Worm (Caenorhabditis elegans) whole organism, young adult: ENCODE data around the gene Y43F8B.7.

Experiments
- B0261.1 ChIP-seq: sonication (generic microtip); optimal IDR thresholded peaks from 2 replicates; lab custom pipeline; 2016; ENCODE audit warnings: mild to moderate bottlenecking, missing genetic modification characterization, moderate library complexity, missing compliant biosample characterization
- B0336.3 ChIP-seq: fragments of 200-800 bp; sonication (Bioruptor generic); IDR thresholded peaks from 2 replicates; pipeline ENCODE4 v1.3.6; 2022; ENCODE audit warnings: missing genetic modification characterization, missing compliant biosample characterization
- C17E4.6 ChIP-seq: fragments of 200-800 bp; sonication (Bioruptor generic); IDR thresholded peaks from 2 replicates; pipeline ENCODE4 v1.3.6; 2022; ENCODE audit warnings: missing genetic modification reagents, missing genetic modification characterization, missing compliant biosample characterization
- F55B11.4 ChIP-seq: sonication (generic microtip); optimal IDR thresholded peaks from 2 replicates; lab custom pipeline; 2016; ENCODE audit warnings: missing compliant biosample characterization, missing genetic modification characterization, borderline replicate concordance; ENCODE audit not compliant: insufficient read depth
- F57A8.1 ChIP-seq: fragments of 200-800 bp; sonication (Bioruptor generic); optimal IDR thresholded peaks from 2 replicates; lab custom pipeline; 2018; ENCODE audit warnings: mild to moderate bottlenecking, missing genetic modification characterization, moderate library complexity, missing compliant biosample characterization
- K12H6.12 ChIP-seq: fragments of 200-800 bp; sonication (Bioruptor generic); optimal IDR thresholded peaks from 2 replicates; lab custom pipeline; 2018; ENCODE audit warnings: mild to moderate bottlenecking, missing genetic modification characterization, missing compliant biosample characterization
- T07F8.4 ChIP-seq: sonication (generic microtip); optimal IDR thresholded peaks from 2 replicates; lab custom pipeline; 2016; ENCODE audit warnings: mild to moderate bottlenecking, missing genetic modification characterization, moderate library complexity, missing compliant biosample characterization
- Y53G8AR.9 ChIP-seq: fragments of 200-800 bp; sonication (Bioruptor generic); conservative IDR thresholded peaks from 2 replicates; pipeline ENCODE4 v1.3.6; 2022; ENCODE audit warnings: missing genetic modification reagents, missing genetic modification characterization, missing compliant biosample characterization
- Y56A3A.18 ChIP-seq: fragments of 200-800 bp; sonication (Bioruptor generic); IDR thresholded peaks from 2 replicates; pipeline ENCODE4 v1.3.6; 2022; ENCODE audit warnings: missing genetic modification reagents, missing genetic modification characterization, missing compliant biosample characterization
- atf-7 ChIP-seq: sonication (generic microtip); optimal IDR thresholded peaks from 2 replicates; lab custom pipeline; 2017; ENCODE audit warnings: mild to moderate bottlenecking, missing genetic modification characterization, missing compliant biosample characterization
- attf-5 ChIP-seq: fragments of 200-800 bp; sonication (Bioruptor generic); optimal IDR thresholded peaks from 2 replicates; lab custom pipeline; 2018; ENCODE audit warnings: mild to moderate bottlenecking, missing genetic modification characterization, missing compliant biosample characterization
- dpl-1 ChIP-seq: fragments of 150-350 bp; optimal IDR thresholded peaks from 2 replicates; lab custom pipeline; 2014; ENCODE audit warnings: missing biosample characterization, missing genetic modification reagents, missing genetic modification characterization
- him-1 ChIP-seq: sonication (generic microtip); optimal IDR thresholded peaks from 2 replicates; lab custom pipeline; 2016; ENCODE audit warnings: missing genotype, missing genetic modification reagents, missing genetic modification characterization, missing compliant biosample characterization
- hmg-1.2 ChIP-seq: fragments of 200-800 bp; sonication (Bioruptor generic); IDR thresholded peaks from 2 replicates; pipeline ENCODE4 v1.3.6; 2022; ENCODE audit warnings: missing genetic modification reagents, missing genetic modification characterization, missing compliant biosample characterization
- let-607 ChIP-seq, 2 experiments: fragments of 200-800 bp in 1 of 2; sonication (Bioruptor generic) in 1 of 2; sonication (generic microtip) in 1 of 2; optimal IDR thresholded peaks; 2 replicates each; lab custom pipeline; 2016 to 2018; ENCODE audit warnings: mild to moderate bottlenecking in 2 of 2, missing compliant biosample characterization in 2 of 2, missing genetic modification characterization in 2 of 2, moderate library complexity in 2 of 2, missing genotype in 1 of 2
- lin-40 ChIP-seq: sonication (generic microtip); optimal IDR thresholded peaks from 2 replicates; lab custom pipeline; 2016; ENCODE audit warnings: missing genetic modification characterization, mild to moderate bottlenecking, missing compliant biosample characterization, missing genotype, missing genetic modification reagents
- lsl-1 ChIP-seq: fragments of 200-800 bp; sonication (Bioruptor generic); optimal IDR thresholded peaks from 2 replicates; lab custom pipeline; 2018; ENCODE audit warnings: mild to moderate bottlenecking, missing genetic modification characterization, moderate library complexity, missing compliant biosample characterization
- mcd-1 ChIP-seq: fragments of 200-800 bp; sonication (Bioruptor generic); IDR thresholded peaks from 2 replicates; pipeline ENCODE4 v1.3.6; 2022; ENCODE audit warnings: missing genetic modification reagents, missing genetic modification characterization, missing compliant biosample characterization
- nhr-27 ChIP-seq: fragments of 200-800 bp; sonication (Bioruptor generic); optimal IDR thresholded peaks from 2 replicates; lab custom pipeline; 2018; ENCODE audit warnings: mild to moderate bottlenecking, missing genetic modification characterization, moderate library complexity, missing compliant biosample characterization
- nhr-80 ChIP-seq: sonication (generic microtip); optimal IDR thresholded peaks from 2 replicates; lab custom pipeline; 2016; ENCODE audit warnings: missing genetic modification characterization, missing compliant biosample characterization
- pbrm-1 ChIP-seq: fragments of 200-800 bp; sonication (Bioruptor generic); IDR thresholded peaks from 2 replicates; pipeline ENCODE4 v1.3.6; 2022; ENCODE audit warnings: missing genetic modification reagents, missing genetic modification characterization, missing compliant biosample characterization
- snpc-3.4 ChIP-seq: sonication (generic microtip); optimal IDR thresholded peaks from 2 replicates; lab custom pipeline; 2017; ENCODE audit warnings: missing genetic modification characterization, mild to moderate bottlenecking, missing compliant biosample characterization, antibody characterized with exemption, moderate library complexity, missing genotype, missing genetic modification reagents
- tbp1 ChIP-seq: fragments of 200-800 bp; sonication (Bioruptor generic); optimal IDR thresholded peaks from 2 replicates; lab custom pipeline; 2018; ENCODE audit warnings: mild to moderate bottlenecking, missing genetic modification characterization, missing compliant biosample characterization
- ztf-28 ChIP-seq: fragments of 200-800 bp; sonication (Bioruptor generic); IDR thresholded peaks from 2 replicates; pipeline ENCODE4 v1.3.6; 2022; ENCODE audit warnings: missing genetic modification reagents, missing genetic modification characterization, missing compliant biosample characterization

Gene Y43F8B.7

ce11 chrV:19531034-19531433, 40.5 kb downstream of the Y43F8B.7 start:
- TF ChIP-seq mcd-1, result no peak
- TF ChIP-seq, all 124 proteins: peak for 0

- TF ChIP-seq C17E4.6 (GFP tag; lab: Robert Waterston, UW) (no peak), lsl-1 (GFP tag; lab: Kevin White, UChicago) (no peak), B0261.1 (tag; lab: Kevin White, UChicago) (no peak), dpl-1 (no peak), K12H6.12 (tag; lab: Kevin White, UChicago) (no peak), tbp1 (GFP tag; lab: Kevin White, UChicago) (no peak), F55B11.4 (tag; lab: Kevin White, UChicago) (no peak), ztf-28 (GFP tag; lab: Robert Waterston, UW) (no peak), pbrm-1 (GFP tag; lab: Robert Waterston, UW) (no peak), T07F8.4 (tag; lab: Kevin White, UChicago) (no peak), nhr-27 (no peak), F57A8.1 (GFP tag; lab: Kevin White, UChicago) (no peak), Y53G8AR.9 (GFP tag; lab: Robert Waterston, UW) (no peak), Y56A3A.18 (no peak), B0336.3 (GFP tag; lab: Robert Waterston, UW) (no peak), snpc-3.4 (tag; lab: Kevin White, UChicago) (no peak), mcd-1 (no peak), attf-5 (GFP tag; lab: Kevin White, UChicago) (no peak)
Observed at ce11 chrV:19533010-19533409, 42.4 kb downstream of the Y43F8B.7 start, which contains the start of gene Y43F8B.2. TSS of gene Y43F8B.2 (minus strand) at chrV:19533110.

- TF ChIP-seq atf-7, result peak; percentile 86
- no peak for TF ChIP-seq him-1
- no peak for TF ChIP-seq B0261.1 (tag; lab: Kevin White, UChicago)
- TF ChIP-seq lin-40 (tag; lab: Kevin White, UChicago), result peak; percentile 40
- peak; percentile 53 for TF ChIP-seq hmg-1.2
- TF ChIP-seq let-607 (tag; optimal IDR thresholded peaks at IDR 0.05; lab: Kevin White, UChicago), result peak in 1 of 2 experiments; percentile 9
- TF ChIP-seq nhr-80 (tag; lab: Kevin White, UChicago), result peak; percentile 51
- TF ChIP-seq, all 124 proteins: peak for 5
Observed at ce11 chrV:19533480-19533879, 42.9 kb downstream of the Y43F8B.7 start.
